Worm (Caenorhabditis elegans) whole organism, L2 larva: ENCODE data around the gene mev-1.

Experiments
- alr-1 ChIP-seq: fragments of 150-350 bp; optimal IDR thresholded peaks from 2 replicates; lab custom pipeline; 2014; ENCODE audit warnings: missing biosample characterization, missing genetic modification characterization
- egl-27 ChIP-seq: sonication (generic microtip); optimal IDR thresholded peaks from 3 replicates; lab custom pipeline; 2017; ENCODE audit warnings: missing biosample characterization, missing genetic modification reagents, missing genetic modification characterization
- elt-1 ChIP-seq: fragments of 150-350 bp; optimal IDR thresholded peaks from 2 replicates; lab custom pipeline; 2014; ENCODE audit warnings: missing biosample characterization, missing genetic modification characterization
- elt-3 ChIP-seq: sonication (generic microtip); optimal IDR thresholded peaks from 2 replicates; lab custom pipeline; 2017; ENCODE audit warnings: missing biosample characterization, missing genetic modification characterization
- fos-1 ChIP-seq: fragments of 150-350 bp; optimal IDR thresholded peaks from 2 replicates; lab custom pipeline; 2014; ENCODE audit warnings: missing biosample characterization, missing genetic modification characterization
- lin-13 ChIP-seq: fragments of 150-350 bp; optimal IDR thresholded peaks from 2 replicates; lab custom pipeline; 2014; ENCODE audit warnings: missing biosample characterization, missing genetic modification reagents, missing genetic modification characterization
- lin-39 ChIP-seq: fragments of 150-350 bp; optimal IDR thresholded peaks from 2 replicates; lab custom pipeline; 2014; ENCODE audit warnings: missing biosample characterization, missing genetic modification reagents, missing genetic modification characterization
- mbf-1 ChIP-seq: sonication (generic microtip); optimal IDR thresholded peaks from 2 replicates; lab custom pipeline; 2017; ENCODE audit warnings: missing biosample characterization, missing genetic modification characterization
- mdl-1 ChIP-seq, 2 experiments: fragments of 150-350 bp in 1 of 2; sonication (generic microtip) in 1 of 2; optimal IDR thresholded peaks; 2 replicates each; lab custom pipeline; 2017; ENCODE audit warnings: missing biosample characterization in 2 of 2, missing genetic modification characterization in 2 of 2
- nhr-11 ChIP-seq: fragments of 150-350 bp; optimal IDR thresholded peaks from 2 replicates; lab custom pipeline; 2014; ENCODE audit warnings: missing biosample characterization, missing genetic modification characterization
- nhr-12 ChIP-seq: fragments of 150-350 bp; optimal IDR thresholded peaks from 2 replicates; lab custom pipeline; 2014; ENCODE audit warnings: missing biosample characterization, missing genetic modification characterization
- nhr-237 ChIP-seq: fragments of 150-350 bp; optimal IDR thresholded peaks from 2 replicates; lab custom pipeline; 2014; ENCODE audit warnings: missing biosample characterization, missing genetic modification characterization
- skn-1 ChIP-seq: sonication (generic microtip); optimal IDR thresholded peaks from 2 replicates; lab custom pipeline; 2017; ENCODE audit warnings: missing biosample characterization, missing genetic modification characterization
- snpc-4 ChIP-seq: fragments of 150-350 bp; optimal IDR thresholded peaks from 2 replicates; lab custom pipeline; 2014; ENCODE audit warnings: missing biosample characterization, missing genetic modification characterization

- no peak for TF ChIP-seq nhr-11
- TF ChIP-seq mdl-1 (tag; optimal IDR thresholded peaks at IDR 0.05; lab: Kevin White, UChicago), result no peak
- no peak for TF ChIP-seq fos-1 (tag; lab: Kevin White, UChicago)
- TF ChIP-seq egl-27 (tag; lab: Kevin White, UChicago), result no peak
- no peak for TF ChIP-seq skn-1
- TF ChIP-seq nhr-12 (tag; lab: Kevin White, UChicago), result no peak
- no peak for TF ChIP-seq elt-3
- TF ChIP-seq snpc-4 (tag; lab: Kevin White, UChicago), result no peak
- no peak for TF ChIP-seq mbf-1
- no peak for TF ChIP-seq elt-1 (tag; lab: Kevin White, UChicago)
- TF ChIP-seq lin-13, result no peak
- no peak for TF ChIP-seq lin-39 (tag; lab: Kevin White, UChicago)
- no peak for TF ChIP-seq nhr-237 (tag; lab: Kevin White, UChicago)
- no peak for TF ChIP-seq alr-1 (tag; lab: Kevin White, UChicago)
Observed at ce11 chrIII:10285623-10286022, 48.5 kb upstream of the mev-1 start, which contains the start of gene K10G9.2.
